Worm (Caenorhabditis elegans): ENCODE results near the gene irld-14.

DNA sequence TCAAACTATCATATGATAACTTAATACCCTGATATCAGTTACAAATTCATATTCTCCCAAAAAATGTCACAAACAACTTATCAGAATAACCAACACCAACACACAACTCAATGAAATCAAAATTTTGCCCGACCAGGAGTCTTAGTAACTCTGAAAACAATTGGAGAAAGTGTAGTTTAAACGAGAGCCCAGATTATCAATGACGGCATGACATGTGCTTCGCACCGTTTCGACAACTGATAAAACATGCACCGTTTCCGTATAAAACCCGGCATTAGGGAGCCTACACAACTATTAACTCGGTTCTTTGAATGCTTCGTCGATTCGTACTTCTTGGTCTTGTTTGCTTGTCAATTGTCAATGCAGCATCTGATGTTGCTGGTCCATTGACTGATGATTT is 2.7 kb upstream of the irld-14 start, which contains the start of gene fil-1:
- TF ChIP-seq dao-5 (tag; optimal IDR thresholded peaks at IDR 0.05) (no peak), W03F9.2 (tag; optimal IDR thresholded peaks at IDR 0.05) (no peak), him-1 (tag; optimal IDR thresholded peaks at IDR 0.05) (no peak)
